Worm (Caenorhabditis elegans) whole organism, L2 larva: ENCODE measurements around the gene oma-2.

Experiments
- C34F6.9 ChIP-seq: fragments of 150-350 bp; optimal IDR thresholded peaks from 2 replicates; lab custom pipeline; 2014; ENCODE audit warnings: missing biosample characterization, missing genetic modification characterization
- F13H6.1 ChIP-seq: sonication (generic microtip); optimal IDR thresholded peaks from 2 replicates; lab custom pipeline; 2016; ENCODE audit warnings: missing genetic modification characterization, missing compliant biosample characterization
- R02D3.7 ChIP-seq: fragments of 150-350 bp; optimal IDR thresholded peaks from 2 replicates; lab custom pipeline; 2014; ENCODE audit warnings: missing biosample characterization, missing genetic modification characterization
- Y55F3AM.14 ChIP-seq: fragments of 200-800 bp; sonication (Bioruptor generic); optimal IDR thresholded peaks from 2 replicates; lab custom pipeline; 2018; ENCODE audit warnings: mild to moderate bottlenecking, missing genetic modification characterization, missing compliant biosample characterization
- ZK546.5 ChIP-seq: sonication (generic microtip); optimal IDR thresholded peaks from 2 replicates; lab custom pipeline; 2017; ENCODE audit warnings: missing biosample characterization, missing genetic modification characterization
- alr-1 ChIP-seq: fragments of 150-350 bp; optimal IDR thresholded peaks from 2 replicates; lab custom pipeline; 2014; ENCODE audit warnings: missing biosample characterization, missing genetic modification characterization
- ama-1 ChIP-seq: fragments of 150-350 bp; optimal IDR thresholded peaks from 2 replicates; lab custom pipeline; 2018; ENCODE audit warnings: inconsistent platforms
- ceh-16 ChIP-seq: fragments of 150-350 bp; optimal IDR thresholded peaks from 2 replicates; lab custom pipeline; 2014; ENCODE audit warnings: missing biosample characterization, missing genetic modification characterization
- ceh-82 ChIP-seq: fragments of 150-350 bp; optimal IDR thresholded peaks from 2 replicates; lab custom pipeline; 2014; ENCODE audit warnings: missing biosample characterization, missing genetic modification characterization
- crh-2 ChIP-seq: sonication (generic microtip); optimal IDR thresholded peaks from 2 replicates; lab custom pipeline; 2017; ENCODE audit warnings: missing biosample characterization, missing genetic modification characterization
- egl-27 ChIP-seq: sonication (generic microtip); optimal IDR thresholded peaks from 3 replicates; lab custom pipeline; 2017; ENCODE audit warnings: missing biosample characterization, missing genetic modification reagents, missing genetic modification characterization
- elt-3 ChIP-seq: sonication (generic microtip); optimal IDR thresholded peaks from 2 replicates; lab custom pipeline; 2017; ENCODE audit warnings: missing biosample characterization, missing genetic modification characterization
- fos-1 ChIP-seq: fragments of 150-350 bp; optimal IDR thresholded peaks from 2 replicates; lab custom pipeline; 2014; ENCODE audit warnings: missing biosample characterization, missing genetic modification characterization
- gmeb-1 ChIP-seq: fragments of 150-350 bp; optimal IDR thresholded peaks from 2 replicates; lab custom pipeline; 2014; ENCODE audit warnings: missing biosample characterization, missing genetic modification characterization
- lin-11 ChIP-seq: fragments of 150-350 bp; sonication (generic microtip); optimal IDR thresholded peaks from 2 replicates; lab custom pipeline; 2014; ENCODE audit warnings: missing biosample characterization, missing genetic modification characterization, inconsistent platforms, mixed read lengths
- lin-13 ChIP-seq: fragments of 150-350 bp; optimal IDR thresholded peaks from 2 replicates; lab custom pipeline; 2014; ENCODE audit warnings: missing biosample characterization, missing genetic modification reagents, missing genetic modification characterization
- lin-39 ChIP-seq: fragments of 150-350 bp; optimal IDR thresholded peaks from 2 replicates; lab custom pipeline; 2014; ENCODE audit warnings: missing biosample characterization, missing genetic modification reagents, missing genetic modification characterization
- lsy-2 ChIP-seq, 2 experiments: fragments of 150-350 bp in 1 of 2; sonication (generic microtip) in 1 of 2; optimal IDR thresholded peaks; 2 replicates each; lab custom pipeline; 2014 to 2017; ENCODE audit warnings: missing biosample characterization in 2 of 2, missing genetic modification characterization in 2 of 2
- mdl-1 ChIP-seq, 2 experiments: fragments of 150-350 bp in 1 of 2; sonication (generic microtip) in 1 of 2; optimal IDR thresholded peaks; 2 replicates each; lab custom pipeline; 2017; ENCODE audit warnings: missing biosample characterization in 2 of 2, missing genetic modification characterization in 2 of 2
- nhr-10 ChIP-seq: sonication (generic microtip); optimal IDR thresholded peaks from 2 replicates; lab custom pipeline; 2017; ENCODE audit warnings: missing biosample characterization, missing genetic modification characterization
- nhr-11 ChIP-seq: fragments of 150-350 bp; optimal IDR thresholded peaks from 2 replicates; lab custom pipeline; 2014; ENCODE audit warnings: missing biosample characterization, missing genetic modification characterization
- nhr-129 ChIP-seq: fragments of 150-350 bp; optimal IDR thresholded peaks from 2 replicates; lab custom pipeline; 2014; ENCODE audit warnings: missing biosample characterization, missing genetic modification characterization
- nhr-21 ChIP-seq: fragments of 150-350 bp; optimal IDR thresholded peaks from 2 replicates; lab custom pipeline; 2014; ENCODE audit warnings: missing biosample characterization, missing genetic modification characterization
- nhr-237 ChIP-seq: fragments of 150-350 bp; optimal IDR thresholded peaks from 2 replicates; lab custom pipeline; 2014; ENCODE audit warnings: missing biosample characterization, missing genetic modification characterization
- nhr-25 ChIP-seq: fragments of 150-350 bp; sonication (generic microtip); optimal IDR thresholded peaks from 3 replicates; lab custom pipeline; 2014; ENCODE audit warnings: missing biosample characterization, missing genetic modification characterization
- nhr-77 ChIP-seq: fragments of 150-350 bp; optimal IDR thresholded peaks from 2 replicates; lab custom pipeline; 2014; ENCODE audit warnings: missing biosample characterization, missing genetic modification characterization
- sem-4 ChIP-seq: fragments of 150-350 bp; optimal IDR thresholded peaks from 2 replicates; lab custom pipeline; 2014; ENCODE audit warnings: missing biosample characterization, missing genetic modification reagents, missing genetic modification characterization
- sma-3 ChIP-seq: sonication (generic microtip); optimal IDR thresholded peaks from 2 replicates; lab custom pipeline; 2016; ENCODE audit warnings: missing genetic modification reagents, missing genetic modification characterization, missing compliant biosample characterization
- sma-9 ChIP-seq, 2 experiments: fragments of 150-350 bp in 1 of 2; sonication (generic microtip) in 1 of 2; optimal IDR thresholded peaks; 2 replicates each; lab custom pipeline; 2014 to 2016; ENCODE audit warnings: missing genetic modification characterization in 2 of 2, mild to moderate bottlenecking in 1 of 2, missing biosample characterization in 1 of 2, missing compliant biosample characterization in 1 of 2, missing genetic modification reagents in 1 of 2, moderate library complexity in 1 of 2
- unc-55 ChIP-seq: fragments of 150-350 bp; sonication (generic microtip); optimal IDR thresholded peaks from 3 replicates; lab custom pipeline; 2014; ENCODE audit warnings: missing biosample characterization, missing genetic modification reagents, missing genetic modification characterization
- unc-62 ChIP-seq: fragments of 150-350 bp; optimal IDR thresholded peaks from 2 replicates; lab custom pipeline; 2014; ENCODE audit warnings: missing biosample characterization, missing genetic modification reagents, missing genetic modification characterization
- zag-1 ChIP-seq: fragments of 150-350 bp; optimal IDR thresholded peaks from 2 replicates; lab custom pipeline; 2014; ENCODE audit warnings: missing biosample characterization, missing genetic modification characterization
- ztf-11 ChIP-seq: sonication (generic microtip); optimal IDR thresholded peaks from 2 replicates; lab custom pipeline; 2017; ENCODE audit warnings: missing biosample characterization, missing genetic modification characterization

oma-2 gene

ce11 chrV:8012032-8012431 is 17.2 kb upstream of the oma-2 start, which contains the start of gene rpb-9:
Gene rpb-9 (minus strand): TSS chrV:8012345.
- TF ChIP-seq alr-1 (tag; lab: Kevin White, UChicago) (no peak), lin-11 (tag; lab: Kevin White, UChicago) (no peak), ceh-82 (tag; lab: Kevin White, UChicago) (no peak), nhr-11 (tag; lab: Kevin White, UChicago) (no peak), F13H6.1 (no peak), lin-13 (GFP tag; lab: Kevin White, UChicago) (no peak), egl-27 (tag; lab: Kevin White, UChicago) (no peak), Y55F3AM.14 (GFP tag; lab: Kevin White, UChicago) (no peak), ztf-11 (tag; lab: Kevin White, UChicago) (no peak), nhr-77 (tag; lab: Kevin White, UChicago) (no peak)

- TF ChIP-seq C34F6.9 = peak; percentile 78
- TF ChIP-seq lin-39 = no peak
- no peak for TF ChIP-seq crh-2
- peak; percentile 70 for TF ChIP-seq unc-55
- TF ChIP-seq nhr-237 (tag; lab: Kevin White, UChicago) = no peak
- TF ChIP-seq sem-4 = no peak
- TF ChIP-seq R02D3.7 (tag; lab: Kevin White, UChicago) = no peak
- peak; percentile 74 for TF ChIP-seq nhr-129
- TF ChIP-seq lsy-2 (tag; optimal IDR thresholded peaks at IDR 0.05; lab: Kevin White, UChicago) = peak in 1 of 2 experiments; percentile 44
- peak; percentile 19 for TF ChIP-seq fos-1
- TF ChIP-seq nhr-25 (tag; lab: Kevin White, UChicago) = no peak
These were observed 15.3 kb upstream of the oma-2 start, which contains the start of gene Y97E10AR.6 for ce11 chrV:8013901-8014388. Gene Y97E10AR.6 (minus strand): TSS chrV:8013951.

ce11 chrV:8016928-8017327 is 12.3 kb upstream of the oma-2 start, which contains the start of gene sptl-2:
Gene sptl-2 (plus strand): TSS chrV:8017207.
- TF ChIP-seq fos-1 (peak; percentile 79), ZK546.5 (tag; lab: Kevin White, UChicago) (no peak), nhr-237 (tag; lab: Kevin White, UChicago) (no peak), nhr-21 (tag; lab: Kevin White, UChicago) (no peak), sma-9 (GFP tag; optimal IDR thresholded peaks at IDR 0.05; lab: Kevin White, UChicago) (peak; percentile 16), sma-9 (tag; optimal IDR thresholded peaks at IDR 0.05; lab: Kevin White, UChicago) (no peak)

- TF ChIP-seq zag-1 = no peak
- no peak for TF ChIP-seq unc-62
- no peak for TF ChIP-seq unc-55
- TF ChIP-seq sma-9 (GFP tag; optimal IDR thresholded peaks at IDR 0.05; lab: Kevin White, UChicago) = peak; percentile 49
- TF ChIP-seq sma-9 (tag; optimal IDR thresholded peaks at IDR 0.05; lab: Kevin White, UChicago) = no peak
- TF ChIP-seq nhr-237 (tag; lab: Kevin White, UChicago) = no peak
- TF ChIP-seq ZK546.5 (tag; lab: Kevin White, UChicago) = no peak
- TF ChIP-seq mdl-1 (tag; optimal IDR thresholded peaks at IDR 0.05; lab: Kevin White, UChicago) = no peak
- TF ChIP-seq ztf-11 (tag; lab: Kevin White, UChicago) = no peak
- no peak for TF ChIP-seq sma-3 (GFP tag; lab: Kevin White, UChicago)
- TF ChIP-seq ceh-82 (tag; lab: Kevin White, UChicago) = no peak
- no peak for TF ChIP-seq ama-1 (lab: Kevin White, UChicago)
- no peak for TF ChIP-seq nhr-10 (tag; lab: Kevin White, UChicago)
- TF ChIP-seq nhr-77 (tag; lab: Kevin White, UChicago) = no peak
- TF ChIP-seq nhr-11 (tag; lab: Kevin White, UChicago) = no peak
- TF ChIP-seq ceh-16 (tag; lab: Kevin White, UChicago) = no peak
- peak; percentile 11 for TF ChIP-seq gmeb-1
- TF ChIP-seq fos-1 = peak; percentile 97
- TF ChIP-seq elt-3 = no peak
- TF ChIP-seq sem-4 = no peak
These were observed 11.3 kb upstream of the oma-2 start for ce11 chrV:8017924-8018323.

ce11 chrV:8018919-8019318 is 10.3 kb upstream of the oma-2 start:
- TF ChIP-seq fos-1 = peak; percentile 62
- no peak for TF ChIP-seq nhr-11 (tag; lab: Kevin White, UChicago)
- TF ChIP-seq, all 48 proteins: peak for 1
